Fruit fly (Drosophila melanogaster): ENCODE data around the gene CG11837.

CG11837 gene

dm6 chr3R:29077572-29077971 lies 28.3 kb downstream of the CG11837 start (continued):
- TF ChIP-seq z (GFP tag; IDR thresholded peaks at IDR 0.05) (no peak), Sry-δ (GFP tag; optimal IDR thresholded peaks at IDR 0.05) (no peak), Dad (GFP tag; optimal IDR thresholded peaks at IDR 0.05) (no peak), CG7556 (GFP tag; optimal IDR thresholded peaks at IDR 0.05) (no peak), NFAT (GFP tag; IDR thresholded peaks at IDR 0.05) (no peak), da (GFP tag; optimal IDR thresholded peaks at IDR 0.05) (no peak), CG34422 (GFP tag; IDR thresholded peaks at IDR 0.05) (no peak), CG12659 (GFP tag; optimal IDR thresholded peaks at IDR 0.05) (no peak), Vsx1 (GFP tag; optimal IDR thresholded peaks at IDR 0.05) (no peak), CoRest (tag; optimal IDR thresholded peaks at IDR 0.05) (no peak), CG12155 (GFP tag; optimal IDR thresholded peaks at IDR 0.05) (no peak), eyg (GFP tag; optimal IDR thresholded peaks at IDR 0.05) (no peak), CG8944 (GFP tag; optimal IDR thresholded peaks at IDR 0.05) (no peak), NK7.1 (GFP tag; optimal IDR thresholded peaks at IDR 0.05) (no peak), CG16779 (GFP tag; IDR thresholded peaks at IDR 0.05) (no peak), amos (GFP tag; IDR thresholded peaks at IDR 0.05; ENCODE audit: partially characterized antibody) (no peak), CG12299 (tag; optimal IDR thresholded peaks at IDR 0.05) (no peak), GATAe (GFP tag; conservative IDR thresholded peaks at IDR 0.05) (no peak), Fer1 (GFP tag; optimal IDR thresholded peaks at IDR 0.05) (no peak), pan (optimal IDR thresholded peaks at IDR 0.05) (no peak), pan (GFP tag; optimal IDR thresholded peaks at IDR 0.05 in 1 of 2, IDR thresholded peaks at IDR 0.05 in 1 of 2) (peak in 1 of 2 experiments; percentile 6), chm (GFP tag; IDR thresholded peaks at IDR 0.05) (0 out of 2 replicates have a peak, but pooled peaks have one; percentile 10), Ptx1 (GFP tag; IDR thresholded peaks at IDR 0.05) (no peak), tll (GFP tag; optimal IDR thresholded peaks at IDR 0.05) (no peak), Hsf (GFP tag; optimal IDR thresholded peaks at IDR 0.05) (no peak), hkb (optimal IDR thresholded peaks at IDR 0.05) (no peak), hkb (GFP tag; IDR thresholded peaks at IDR 0.05) (peak; percentile 46; the same call in 1 of the 2 replicates), Dp (GFP tag; optimal IDR thresholded peaks at IDR 0.05) (no peak), CG7839 (tag; optimal IDR thresholded peaks at IDR 0.05) (no peak), kay (GFP tag; optimal IDR thresholded peaks at IDR 0.05) (no peak), zf30C (GFP tag; optimal IDR thresholded peaks at IDR 0.05) (no peak), gsb-n (tag; optimal IDR thresholded peaks at IDR 0.05) (no peak), rib (GFP tag; IDR thresholded peaks at IDR 0.05) (0 out of 2 replicates have a peak, but pooled peaks have one; percentile 12), CG18599 (GFP tag; optimal IDR thresholded peaks at IDR 0.05) (no peak), CG11398 (GFP tag; optimal IDR thresholded peaks at IDR 0.05) (no peak), cas (GFP tag; IDR thresholded peaks at IDR 0.05) (no peak), CG13775 (GFP tag; optimal IDR thresholded peaks at IDR 0.05) (no peak), CG9817 (tag; optimal IDR thresholded peaks at IDR 0.05) (no peak), CG30431 (GFP tag; optimal IDR thresholded peaks at IDR 0.05) (no peak), CG3281 (GFP tag; optimal IDR thresholded peaks at IDR 0.05) (no peak), CG12219 (GFP tag; optimal IDR thresholded peaks at IDR 0.05) (no peak), seq (GFP tag; IDR thresholded peaks at IDR 0.05) (peak; percentile 52), ci (GFP tag; IDR thresholded peaks at IDR 0.05) (no peak), Antp (GFP tag; optimal IDR thresholded peaks at IDR 0.05) (no peak), Aef1 (GFP tag; IDR thresholded peaks at IDR 0.05) (no peak), B-H2 (GFP tag; optimal IDR thresholded peaks at IDR 0.05) (no peak), eve (GFP tag; optimal IDR thresholded peaks at IDR 0.05) (no peak), Hey (tag; optimal IDR thresholded peaks at IDR 0.05) (no peak), CG17829 (tag; optimal IDR thresholded peaks at IDR 0.05) (no peak), CG1024 (GFP tag; IDR thresholded peaks at IDR 0.05) (no peak), Oli (tag; optimal IDR thresholded peaks at IDR 0.05) (no peak), yki (optimal IDR thresholded peaks at IDR 0.05) (no peak), MESR4 (GFP tag; optimal IDR thresholded peaks at IDR 0.05) (no peak)

All from whole organism, embryonic.